Worm (Caenorhabditis elegans) whole organism, L4 larva: ENCODE results near the gene npr-3.
"Not testable (repeated sequence)": the region's sequence is repeated elsewhere in the genome, so short reads cannot be mapped to it uniquely, and the experiment has no call there.

Experiments used
- D1046.2 ChIP-seq: fragments of 200-800 bp; sonication (Bioruptor generic); IDR thresholded peaks from 2 replicates; pipeline ENCODE4 v1.3.6; 2022; ENCODE audit warnings: missing genetic modification characterization, missing compliant biosample characterization
- T26A8.4 ChIP-seq: fragments of 200-800 bp; sonication (Bioruptor generic); IDR thresholded peaks from 2 replicates; pipeline ENCODE4 v1.3.6; 2022; ENCODE audit warnings: missing genetic modification characterization, missing compliant biosample characterization
- Y48G9A.11 ChIP-seq: fragments of 200-800 bp; sonication (Bioruptor generic); IDR thresholded peaks from 2 replicates; pipeline ENCODE4 v1.3.6; 2022; ENCODE audit warnings: missing genetic modification reagents, missing genetic modification characterization, missing compliant biosample characterization
- ama-1 ChIP-seq: fragments of 150-350 bp; optimal IDR thresholded peaks from 2 replicates; lab custom pipeline; 2014; ENCODE audit warnings: inconsistent platforms, mixed read lengths
- ceh-20 ChIP-seq: fragments of 200-800 bp; sonication (Bioruptor generic); IDR thresholded peaks from 2 replicates; pipeline ENCODE4 v1.3.6; 2022; ENCODE audit warnings: missing genetic modification reagents, missing genetic modification characterization, missing compliant biosample characterization
- ceh-32 ChIP-seq: sonication (generic microtip); optimal IDR thresholded peaks from 2 replicates; lab custom pipeline; 2016; ENCODE audit warnings: mild to moderate bottlenecking, missing genetic modification characterization, missing compliant biosample characterization; ENCODE audit not compliant: poor library complexity
- ces-1 ChIP-seq: fragments of 150-350 bp; sonication (generic microtip); optimal IDR thresholded peaks from 4 replicates; lab custom pipeline; 2014; ENCODE audit warnings: missing biosample characterization, missing genetic modification reagents, missing genetic modification characterization
- cey-2 ChIP-seq: sonication (generic microtip); optimal IDR thresholded peaks from 3 replicates; lab custom pipeline; 2017; ENCODE audit warnings: missing genetic modification characterization, mild to moderate bottlenecking, missing compliant biosample characterization, antibody characterized with exemption, borderline replicate concordance; ENCODE audit not compliant: insufficient read depth
- dmd-6 ChIP-seq: fragments of 200-800 bp; sonication (Bioruptor generic); IDR thresholded peaks from 2 replicates; pipeline ENCODE4 v1.3.6; 2022; ENCODE audit warnings: missing genetic modification reagents, missing genetic modification characterization, missing compliant biosample characterization
- dmd-8 ChIP-seq: fragments of 200-800 bp; sonication (Bioruptor generic); IDR thresholded peaks from 2 replicates; pipeline ENCODE4 v1.3.6; 2022; ENCODE audit warnings: missing genetic modification characterization, missing compliant biosample characterization
- dpl-1 ChIP-seq: fragments of 150-350 bp; optimal IDR thresholded peaks from 2 replicates; lab custom pipeline; 2014; ENCODE audit warnings: missing biosample characterization, missing genetic modification reagents, missing genetic modification characterization
- egl-27 ChIP-seq: sonication (generic microtip); optimal IDR thresholded peaks from 3 replicates; lab custom pipeline; 2017; ENCODE audit warnings: missing biosample characterization, missing genetic modification reagents, missing genetic modification characterization
- gei-8 ChIP-seq: fragments of 200-800 bp; sonication (Bioruptor generic); optimal IDR thresholded peaks from 2 replicates; lab custom pipeline; 2018; ENCODE audit warnings: mild to moderate bottlenecking, missing genetic modification characterization, missing compliant biosample characterization
- hlh-30 ChIP-seq: sonication (generic microtip); optimal IDR thresholded peaks from 2 replicates; lab custom pipeline; 2017; ENCODE audit warnings: antibody characterized with exemption, mild to moderate bottlenecking, missing genetic modification characterization, missing compliant biosample characterization; ENCODE audit not compliant: insufficient read depth
- jun-1 ChIP-seq: fragments of 150-350 bp; optimal IDR thresholded peaks from 2 replicates; lab custom pipeline; 2014; ENCODE audit warnings: missing biosample characterization, missing genetic modification reagents, missing genetic modification characterization
- lin-1 ChIP-seq: fragments of 200-800 bp; sonication (Bioruptor generic); IDR thresholded peaks from 2 replicates; pipeline ENCODE4 v1.3.6; 2022; ENCODE audit warnings: missing genetic modification reagents, missing genetic modification characterization, missing compliant biosample characterization
- lin-38 ChIP-seq: fragments of 200-800 bp; sonication (Bioruptor generic); IDR thresholded peaks from 2 replicates; pipeline ENCODE4 v1.3.6; 2022; ENCODE audit warnings: missing genetic modification reagents, missing genetic modification characterization, missing compliant biosample characterization
- lir-3 ChIP-seq: sonication (generic microtip); optimal IDR thresholded peaks from 2 replicates; lab custom pipeline; 2016; ENCODE audit warnings: mild to moderate bottlenecking, missing genetic modification characterization, missing compliant biosample characterization
- lsy-2 ChIP-seq, 2 experiments: fragments of 150-350 bp in 1 of 2; sonication (generic microtip) in 1 of 2; optimal IDR thresholded peaks; 2 replicates each; lab custom pipeline; 2014 to 2017; ENCODE audit warnings: missing biosample characterization in 2 of 2, missing genetic modification characterization in 2 of 2
- madf-5 ChIP-seq, 2 experiments: fragments of 200-800 bp; sonication (Bioruptor generic); IDR thresholded peaks; 2 replicates each; pipeline ENCODE4 v1.3.6; 2022; ENCODE audit warnings: missing compliant biosample characterization in 2 of 2, missing genetic modification characterization in 2 of 2
- madf-9 ChIP-seq: fragments of 200-800 bp; sonication (Bioruptor generic); conservative IDR thresholded peaks from 2 replicates; pipeline ENCODE4 v1.3.6; 2022; ENCODE audit warnings: missing genetic modification reagents, missing genetic modification characterization, missing compliant biosample characterization
- mdl-1 ChIP-seq, 2 experiments: fragments of 150-350 bp in 1 of 2; sonication (generic microtip) in 1 of 2; optimal IDR thresholded peaks; 2 replicates each; lab custom pipeline; 2014 to 2017; ENCODE audit warnings: missing biosample characterization in 2 of 2, missing genetic modification characterization in 2 of 2
- mes-2 ChIP-seq: sonication (generic microtip); optimal IDR thresholded peaks from 2 replicates; lab custom pipeline; 2016; ENCODE audit warnings: missing genotype, mild to moderate bottlenecking, missing genetic modification characterization, missing compliant biosample characterization; ENCODE audit not compliant: poor library complexity, severe bottlenecking
- nhr-28 ChIP-seq: fragments of 150-350 bp; optimal IDR thresholded peaks from 2 replicates; lab custom pipeline; 2014; ENCODE audit warnings: missing biosample characterization, missing genetic modification characterization
- rbr-2 ChIP-seq: sonication (generic microtip); optimal IDR thresholded peaks from 2 replicates; lab custom pipeline; 2016; ENCODE audit warnings: missing genotype, missing genetic modification characterization, missing compliant biosample characterization
- skn-1 ChIP-seq: fragments of 150-350 bp; optimal IDR thresholded peaks from 2 replicates; lab custom pipeline; 2014; ENCODE audit warnings: missing biosample characterization, missing genetic modification characterization
- unc-130 ChIP-seq: sonication (generic microtip); optimal IDR thresholded peaks from 2 replicates; lab custom pipeline; 2016; ENCODE audit warnings: missing genetic modification reagents, missing genetic modification characterization, missing compliant biosample characterization
- unc-62 ChIP-seq, 3 experiments: fragments of 150-350 bp in 1 of 3; sonication (generic microtip); optimal IDR thresholded peaks in 2 of 3; peaks in 1 of 3; 1 replicate in 1 of 3; 2 replicates in 2 of 3; lab custom pipeline; 2014 to 2017; ENCODE audit warnings: missing biosample characterization in 3 of 3, missing genetic modification characterization in 3 of 3, missing genetic modification reagents in 3 of 3, missing genotype in 1 of 3
- vab-7 ChIP-seq: fragments of 200-800 bp; sonication (Bioruptor generic); IDR thresholded peaks from 2 replicates; pipeline ENCODE4 v1.3.6; 2022; ENCODE audit warnings: missing genetic modification reagents, missing genetic modification characterization, missing compliant biosample characterization
- zfp-2 ChIP-seq: sonication (generic microtip); optimal IDR thresholded peaks from 2 replicates; lab custom pipeline; 2016; ENCODE audit warnings: mild to moderate bottlenecking, missing genetic modification characterization, missing compliant biosample characterization
- ztf-7 ChIP-seq: fragments of 150-350 bp; optimal IDR thresholded peaks from 2 replicates; lab custom pipeline; 2014; ENCODE audit warnings: missing biosample characterization, missing genetic modification characterization

npr-3 gene

DNA sequence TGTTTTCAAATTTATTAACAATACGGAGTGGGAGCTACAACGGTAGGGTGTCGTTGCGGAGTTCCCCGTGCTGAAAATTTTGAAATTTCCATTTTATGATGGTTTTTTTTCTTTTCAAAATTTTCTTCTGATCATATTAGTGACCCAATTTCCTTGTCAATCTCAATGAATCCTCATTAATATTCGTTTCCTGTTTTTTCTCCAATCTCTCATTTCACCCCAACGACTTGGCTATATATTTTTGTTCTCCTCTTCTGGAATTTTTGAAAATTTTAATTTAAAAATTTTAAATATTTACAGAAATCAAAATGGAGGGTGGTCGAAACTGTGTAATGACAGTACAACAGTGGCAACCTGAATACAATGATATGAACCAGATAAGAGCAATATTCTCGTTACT is at the start of gene npr-3:
Gene npr-3, plus strand, starts transcription at position 301 of the 400 bp plus-strand sequence.
- TF ChIP-seq dmd-8: no peak
- TF ChIP-seq ama-1 (lab: Kevin White, UChicago): no peak
- no peak for TF ChIP-seq lsy-2 (tag; optimal IDR thresholded peaks at IDR 0.05; lab: Kevin White, UChicago)
- no peak for TF ChIP-seq ceh-32 (tag; lab: Kevin White, UChicago)
- TF ChIP-seq rbr-2: no peak

ce11 chrIV:11410084-11410483 is 49.7 kb upstream of the npr-3 start, which contains the start of gene gfat-2:
TSS of gene gfat-2 (plus strand) at chrIV:11410228.
- no peak for TF ChIP-seq lir-3 (tag; lab: Kevin White, UChicago)
- peak; percentile 10 for TF ChIP-seq unc-130 (GFP tag; lab: Kevin White, UChicago)
- no peak for TF ChIP-seq D1046.2 (GFP tag; lab: Robert Waterston, UW)
- no peak for TF ChIP-seq lin-38

DNA sequence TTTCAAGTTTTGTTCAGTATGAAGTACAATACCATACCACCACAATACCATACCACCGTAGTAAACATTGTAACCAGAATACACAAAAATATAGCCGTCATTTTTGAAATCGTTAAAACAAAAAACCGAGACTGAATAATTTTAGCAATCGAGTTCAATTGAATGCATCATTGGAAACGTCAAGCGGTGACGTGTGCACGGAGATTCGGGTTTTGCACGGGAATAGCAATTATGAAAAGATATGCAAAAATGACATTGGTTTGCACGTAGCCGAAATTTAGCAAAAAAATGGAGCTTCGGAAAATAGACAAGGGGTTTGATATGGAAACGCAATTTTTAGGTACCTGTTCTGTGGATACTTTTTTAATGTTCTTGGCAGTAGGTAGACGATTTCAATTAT is 44.9 kb upstream of the npr-3 start, which contains the start of gene F22B3.10:
Gene F22B3.10, minus strand, starts transcription at position 101 of the 400 bp plus-strand sequence.
- TF ChIP-seq ztf-7 (tag; lab: Kevin White, UChicago): no peak
- TF ChIP-seq dmd-6 (GFP tag; lab: Robert Waterston, UW): no peak
- TF ChIP-seq unc-62 (GFP tag; optimal IDR thresholded peaks at IDR 0.05 in 1 of 2; lab: Kevin White, UChicago): peak in 1 of 2 experiments; percentile 59
- no peak for TF ChIP-seq unc-62 (tag; optimal IDR thresholded peaks at IDR 0.05; lab: Kevin White, UChicago)
- TF ChIP-seq egl-27 (tag; lab: Kevin White, UChicago): no peak
- TF ChIP-seq ces-1 (GFP tag; lab: Kevin White, UChicago): no peak
- TF ChIP-seq zfp-2 (tag; lab: Kevin White, UChicago): no peak
- TF ChIP-seq T26A8.4 (GFP tag; lab: Robert Waterston, UW): no peak
- no peak for TF ChIP-seq vab-7 (GFP tag; lab: Robert Waterston, UW)

ce11 chrIV:11416724-11417123 is 43.1 kb upstream of the npr-3 start, which contains the start of gene F22B3.5:
TSS of gene F22B3.5 (minus strand) at chrIV:11416824.
- not testable (repeated sequence) for TF ChIP-seq mdl-1 (tag; optimal IDR thresholded peaks at IDR 0.05; lab: Kevin White, UChicago); lin-38; skn-1 (tag; lab: Kevin White, UChicago)

DNA sequence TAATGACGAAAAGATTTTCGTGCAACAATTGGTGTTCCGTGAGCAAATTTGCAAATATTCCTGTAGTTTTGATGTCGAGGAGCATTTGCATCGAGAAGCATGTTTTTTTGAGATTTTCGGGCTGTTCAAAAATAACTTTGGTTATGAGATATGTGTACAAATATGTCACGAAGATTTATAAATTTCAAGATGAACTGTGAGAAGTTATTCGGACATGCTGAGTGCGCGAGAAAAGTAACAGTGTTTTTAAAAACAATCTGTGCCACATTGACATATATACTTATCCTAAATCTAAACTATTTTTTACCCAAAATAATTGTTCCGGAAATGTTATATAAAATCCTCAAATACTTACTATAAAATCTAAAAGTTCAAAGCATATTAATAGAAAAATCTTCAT is 38.1 kb upstream of the npr-3 start, which contains the start of gene F22B3.7:
Gene F22B3.7, minus strand, starts transcription at position 101 of the 400 bp plus-strand sequence.
- TF ChIP-seq mes-2 (no peak), dmd-6 (GFP tag; lab: Robert Waterston, UW) (no peak), cey-2 (no peak), vab-7 (GFP tag; lab: Robert Waterston, UW) (no peak), ceh-20 (GFP tag; lab: Robert Waterston, UW) (no peak), dpl-1 (no peak), madf-9 (GFP tag; lab: Robert Waterston, UW) (no peak), skn-1 (tag; lab: Kevin White, UChicago) (no peak), hlh-30 (no peak), nhr-28 (tag; lab: Kevin White, UChicago) (no peak), lin-38 (no peak), madf-5 (GFP tag; IDR thresholded peaks at IDR 0.05; lab: Robert Waterston, UW) (no peak), Y48G9A.11 (GFP tag; lab: Robert Waterston, UW) (no peak), jun-1 (tag; lab: Kevin White, UChicago) (no peak), gei-8 (GFP tag; lab: Kevin White, UChicago) (no peak)

ce11 chrIV:11424830-11425229 is 35.0 kb upstream of the npr-3 start, which contains the start of gene F22B3.8:
TSS of gene F22B3.8 (minus strand) at chrIV:11424930.
- TF ChIP-seq lin-1 (GFP tag; lab: Robert Waterston, UW) (no peak), unc-62 (GFP tag; optimal IDR thresholded peaks at IDR 0.05 in 1 of 2; lab: Kevin White, UChicago) (peak in 1 of 2 experiments; percentile 39), unc-62 (tag; optimal IDR thresholded peaks at IDR 0.05; lab: Kevin White, UChicago) (no peak)
- TF ChIP-seq, all 104 proteins: peak for 1
